5 fruit fly cellular contexts compared by ENCODE assay signal in genomic region chr3R:16253427-16253883, dm6.
TF ChIP-seq lines count a peak whose summit lies in the region.

No protein-coding gene starts in this region.

- peak; percentile 6 for TF ChIP-seq CTCF in whole organism, embryonic (GFP tag; optimal IDR thresholded peaks at IDR 0.05; lab: Kevin White, UChicago)

TF ChIP-seq in whole organism, adult, 20 proteins besides CTCF, POLR2A, EP300 and RAD21 (continues in another document):
- TF ChIP-seq CG12768 (GFP tag; optimal IDR thresholded peaks at IDR 0.05; lab: Kevin White, UChicago) (no peak), pad (GFP tag; optimal IDR thresholded peaks at IDR 0.05; lab: Kevin White, UChicago) (peak; percentile 26), toe (GFP tag; optimal IDR thresholded peaks at IDR 0.05; lab: Kevin White, UChicago) (no peak), ovo (GFP tag; optimal IDR thresholded peaks at IDR 0.05; lab: Kevin White, UChicago) (no peak), Crg-1 (GFP tag; optimal IDR thresholded peaks at IDR 0.05; lab: Kevin White, UChicago) (no peak), Clk (GFP tag; optimal IDR thresholded peaks at IDR 0.05; lab: Kevin White, UChicago) (no peak), CG7101 (tag; optimal IDR thresholded peaks at IDR 0.05; lab: Kevin White, UChicago) (peak; percentile 27), Hr96 (GFP tag; optimal IDR thresholded peaks at IDR 0.05; lab: Kevin White, UChicago) (no peak), CG7045 (GFP tag; optimal IDR thresholded peaks at IDR 0.05; lab: Kevin White, UChicago) (peak; percentile 34), cic (GFP tag; optimal IDR thresholded peaks at IDR 0.05; lab: Kevin White, UChicago) (no peak), CG11617 (GFP tag; optimal IDR thresholded peaks at IDR 0.05; lab: Kevin White, UChicago) (peak; percentile 61), bab1 (GFP tag; optimal IDR thresholded peaks at IDR 0.05; lab: Kevin White, UChicago) (peak; percentile 27), CG5204 (GFP tag; optimal IDR thresholded peaks at IDR 0.05; lab: Kevin White, UChicago) (no peak), tj (GFP tag; optimal IDR thresholded peaks at IDR 0.05; lab: Kevin White, UChicago) (no peak), CG14711 (tag; optimal IDR thresholded peaks at IDR 0.05; lab: Kevin White, UChicago) (no peak), cnc (optimal IDR thresholded peaks at IDR 0.05; lab: Kevin White, UChicago) (no peak), Mnt (GFP tag; optimal IDR thresholded peaks at IDR 0.05; lab: Kevin White, UChicago) (no peak), CG1620 (GFP tag; optimal IDR thresholded peaks at IDR 0.05; lab: Kevin White, UChicago) (no peak), kay (GFP tag; lab: Kevin White, UChicago; ENCODE audit: borderline replicate concordance) (no peak)

TF ChIP-seq in whole organism, embryonic, 481 proteins besides CTCF, POLR2A, EP300 and RAD21 (continues in another document):
- TF ChIP-seq CG1647 (GFP tag; optimal IDR thresholded peaks at IDR 0.05; lab: Kevin White, UChicago) (no peak), croc (GFP tag; conservative IDR thresholded peaks at IDR 0.05; lab: Robert Waterston, UW) (peak; percentile 63), CG5180 (GFP tag; optimal IDR thresholded peaks at IDR 0.05; lab: Kevin White, UChicago) (no peak), CG5245 (GFP tag; optimal IDR thresholded peaks at IDR 0.05; lab: Kevin White, UChicago) (peak; percentile 9), ttk (GFP tag; IDR thresholded peaks at IDR 0.05; lab: Robert Waterston, UW) (no peak), bsh (GFP tag; optimal IDR thresholded peaks at IDR 0.05; lab: Kevin White, UChicago) (peak; percentile 24 to 72), CG8924 (tag; optimal IDR thresholded peaks at IDR 0.05; lab: Kevin White, UChicago) (peak; percentile 88), CG12071 (GFP tag; optimal IDR thresholded peaks at IDR 0.05; lab: Kevin White, UChicago) (no peak), CG6813 (GFP tag; optimal IDR thresholded peaks at IDR 0.05; lab: Kevin White, UChicago) (peak; percentile 66), CG17359 (tag; optimal IDR thresholded peaks at IDR 0.05; lab: Kevin White, UChicago) (peak; percentile 77), TFAM (GFP tag; optimal IDR thresholded peaks at IDR 0.05; lab: Kevin White, UChicago) (no peak), nom (GFP tag; optimal IDR thresholded peaks at IDR 0.05; lab: Kevin White, UChicago) (no peak), CG2712 (tag; optimal IDR thresholded peaks at IDR 0.05; lab: Kevin White, UChicago) (peak; percentile 85), CG11085 (GFP tag; IDR thresholded peaks at IDR 0.05; lab: Robert Waterston, UW) (no peak), pzg (GFP tag; optimal IDR thresholded peaks at IDR 0.05; lab: Kevin White, UChicago) (no peak), CG14667 (GFP tag; IDR thresholded peaks at IDR 0.05; lab: Robert Waterston, UW) (no peak), Poxn (GFP tag; IDR thresholded peaks at IDR 0.05; lab: Robert Waterston, UW) (no peak), HLH3B (GFP tag; IDR thresholded peaks at IDR 0.05; lab: Robert Waterston, UW) (no peak), CG4730 (GFP tag; IDR thresholded peaks at IDR 0.05; lab: Robert Waterston, UW) (no peak), ac (GFP tag; optimal IDR thresholded peaks at IDR 0.05; lab: Kevin White, UChicago) (no peak)

TF ChIP-seq in whole organism, prepupa, 60 proteins besides CTCF, POLR2A, EP300 and RAD21 (continues in another document):
- TF ChIP-seq Sox102F (GFP tag; optimal IDR thresholded peaks at IDR 0.05; lab: Kevin White, UChicago) (peak; percentile 57), CG34406 (GFP tag; optimal IDR thresholded peaks at IDR 0.05; lab: Kevin White, UChicago) (peak; percentile 87), CG31627 (GFP tag; optimal IDR thresholded peaks at IDR 0.05; lab: Kevin White, UChicago) (peak; percentile 55), topi (GFP tag; optimal IDR thresholded peaks at IDR 0.05; lab: Kevin White, UChicago) (peak; percentile 70), fd59A (GFP tag; optimal IDR thresholded peaks at IDR 0.05; lab: Kevin White, UChicago) (peak; percentile 75), CG7368 (GFP tag; optimal IDR thresholded peaks at IDR 0.05; lab: Kevin White, UChicago) (no peak), pdm3 (GFP tag; optimal IDR thresholded peaks at IDR 0.05; lab: Kevin White, UChicago) (peak; percentile 53), CG6854 (GFP tag; optimal IDR thresholded peaks at IDR 0.05; lab: Kevin White, UChicago) (no peak), CG3919 (GFP tag; optimal IDR thresholded peaks at IDR 0.05; lab: Kevin White, UChicago) (peak; percentile 77), esn (GFP tag; optimal IDR thresholded peaks at IDR 0.05; lab: Kevin White, UChicago) (peak; percentile 86), CG11294 (GFP tag; IDR thresholded peaks at IDR 0.05; lab: Robert Waterston, UW) (no peak), Sox14 (GFP tag; optimal IDR thresholded peaks at IDR 0.05; lab: Kevin White, UChicago) (peak; percentile 48), dsx (GFP tag; optimal IDR thresholded peaks at IDR 0.05; lab: Kevin White, UChicago; ENCODE audit: poor library complexity, severe bottlenecking) (peak; percentile 59), Lpt (GFP tag; optimal IDR thresholded peaks at IDR 0.05; lab: Kevin White, UChicago) (no peak), Ets21C (GFP tag; optimal IDR thresholded peaks at IDR 0.05; lab: Kevin White, UChicago) (peak; percentile 21), CG8119 (GFP tag; IDR thresholded peaks at IDR 0.05; lab: Robert Waterston, UW) (no peak), Hr39 (GFP tag; optimal IDR thresholded peaks at IDR 0.05; lab: Kevin White, UChicago) (peak; percentile 55), CG1621 (tag; optimal IDR thresholded peaks at IDR 0.05; lab: Kevin White, UChicago) (no peak), CG3032 (tag; optimal IDR thresholded peaks at IDR 0.05; lab: Kevin White, UChicago) (peak; percentile 77)

TF ChIP-seq in whole organism, pupa, 21 proteins besides CTCF, POLR2A, EP300 and RAD21:
- no peak for TF ChIP-seq Ets98B (GFP tag; IDR thresholded peaks at IDR 0.05; lab: Robert Waterston, UW)
- no peak for TF ChIP-seq CG32121 (GFP tag; IDR thresholded peaks at IDR 0.05; lab: Robert Waterston, UW)
- peak; percentile 78 for TF ChIP-seq CG8301 (tag; optimal IDR thresholded peaks at IDR 0.05; lab: Kevin White, UChicago)
- peak; percentile 86 for TF ChIP-seq CG8159 (tag; optimal IDR thresholded peaks at IDR 0.05; lab: Kevin White, UChicago)
- TF ChIP-seq CG4496 (GFP tag; IDR thresholded peaks at IDR 0.05; lab: Robert Waterston, UW), result no peak
- TF ChIP-seq Pif1B (GFP tag; optimal IDR thresholded peaks at IDR 0.05; lab: Kevin White, UChicago), result peak; percentile 40
- TF ChIP-seq CG15710 (tag; optimal IDR thresholded peaks at IDR 0.05; lab: Kevin White, UChicago), result peak; percentile 77
- TF ChIP-seq CG14655 (GFP tag; optimal IDR thresholded peaks at IDR 0.05; lab: Kevin White, UChicago), result peak; percentile 87
- peak; percentile 72 for TF ChIP-seq CG34367 (tag; optimal IDR thresholded peaks at IDR 0.05; lab: Kevin White, UChicago)
- no peak for TF ChIP-seq CG10348 (GFP tag; IDR thresholded peaks at IDR 0.05; lab: Robert Waterston, UW)
- TF ChIP-seq fd96Ca (GFP tag; IDR thresholded peaks at IDR 0.05; lab: Robert Waterston, UW), result no peak
- peak; percentile 67 for TF ChIP-seq CG17806 (tag; optimal IDR thresholded peaks at IDR 0.05; lab: Kevin White, UChicago)
- no peak for TF ChIP-seq rn (GFP tag; IDR thresholded peaks at IDR 0.05; lab: Robert Waterston, UW)
- peak; percentile 65 for TF ChIP-seq Pif1A (GFP tag; optimal IDR thresholded peaks at IDR 0.05; lab: Kevin White, UChicago)
- TF ChIP-seq CG9948 (tag; optimal IDR thresholded peaks at IDR 0.05; lab: Kevin White, UChicago), result peak; percentile 80
- TF ChIP-seq EcR (GFP tag; optimal IDR thresholded peaks at IDR 0.05; lab: Kevin White, UChicago), result no peak
- no peak for TF ChIP-seq gl (tag; optimal IDR thresholded peaks at IDR 0.05; lab: Kevin White, UChicago)
- no peak for TF ChIP-seq CG12605 (GFP tag; IDR thresholded peaks at IDR 0.05; lab: Robert Waterston, UW)
- TF ChIP-seq CG13204 (GFP tag; optimal IDR thresholded peaks at IDR 0.05; lab: Kevin White, UChicago), result no peak
- TF ChIP-seq D1 (tag; optimal IDR thresholded peaks at IDR 0.05; lab: Kevin White, UChicago), result peak; percentile 81
- TF ChIP-seq Snoo (tag; optimal IDR thresholded peaks at IDR 0.05; lab: Kevin White, UChicago), result peak; percentile 71
TF ChIP-seq in whole organism, pupa: peak in this region for 11.

TF ChIP-seq in whole organism, wandering third instar larva, 38 proteins besides CTCF, POLR2A, EP300 and RAD21 (continues in another document):
- TF ChIP-seq Sp1 (GFP tag; optimal IDR thresholded peaks at IDR 0.05; lab: Kevin White, UChicago) (peak; percentile 90), sv (GFP tag; optimal IDR thresholded peaks at IDR 0.05; lab: Kevin White, UChicago) (peak; percentile 63), dsf (GFP tag; optimal IDR thresholded peaks at IDR 0.05; lab: Kevin White, UChicago; ENCODE audit: borderline replicate concordance) (no peak), lola (GFP tag; optimal IDR thresholded peaks at IDR 0.05; lab: Kevin White, UChicago) (no peak), Jra (GFP tag; optimal IDR thresholded peaks at IDR 0.05; lab: Kevin White, UChicago) (no peak), CG9705 (GFP tag; optimal IDR thresholded peaks at IDR 0.05; lab: Kevin White, UChicago) (peak; percentile 42), jim (GFP tag; optimal IDR thresholded peaks at IDR 0.05; lab: Kevin White, UChicago) (no peak), h (GFP tag; optimal IDR thresholded peaks at IDR 0.05; lab: Kevin White, UChicago) (peak; percentile 59), brk (GFP tag; optimal IDR thresholded peaks at IDR 0.05; lab: Kevin White, UChicago) (no peak), fru (GFP tag; optimal IDR thresholded peaks at IDR 0.05; lab: Kevin White, UChicago) (peak; percentile 51), N (GFP tag; optimal IDR thresholded peaks at IDR 0.05; lab: Kevin White, UChicago) (no peak), foxo (GFP tag; optimal IDR thresholded peaks at IDR 0.05; lab: Kevin White, UChicago) (peak in 1 of 2 experiments; percentile 86), Hnf4 (GFP tag; optimal IDR thresholded peaks at IDR 0.05; lab: Kevin White, UChicago) (no peak), CrebA (GFP tag; optimal IDR thresholded peaks at IDR 0.05; lab: Kevin White, UChicago; ENCODE audit: borderline replicate concordance) (no peak), woc (GFP tag; optimal IDR thresholded peaks at IDR 0.05; lab: Kevin White, UChicago) (peak; percentile 48), sage (GFP tag; optimal IDR thresholded peaks at IDR 0.05; lab: Kevin White, UChicago) (peak; percentile 22), GATAd (GFP tag; optimal IDR thresholded peaks at IDR 0.05; lab: Kevin White, UChicago) (no peak), Myc (optimal IDR thresholded peaks at IDR 0.05; lab: Kevin White, UChicago) (no peak), dl (GFP tag; optimal IDR thresholded peaks at IDR 0.05; lab: Kevin White, UChicago; ENCODE audit: insufficient read depth in 1 of 2, partially characterized antibody in 2 of 2) (no peak), Mio (GFP tag; optimal IDR thresholded peaks at IDR 0.05; lab: Kevin White, UChicago) (no peak), usp (GFP tag; optimal IDR thresholded peaks at IDR 0.05; lab: Kevin White, UChicago) (no peak), psq (GFP tag; optimal IDR thresholded peaks at IDR 0.05; lab: Kevin White, UChicago) (peak; percentile 81), Hr83 (GFP tag; optimal IDR thresholded peaks at IDR 0.05; lab: Kevin White, UChicago; ENCODE audit: poor library complexity, severe bottlenecking) (no peak), Vsx2 (GFP tag; optimal IDR thresholded peaks at IDR 0.05; lab: Kevin White, UChicago; ENCODE audit: partially characterized antibody) (no peak)
